Worm (Caenorhabditis elegans): ENCODE results near the gene C32H11.4.

The C32H11.4 gene

ce11 chrIV:12972780-12973179, 51.7 kb downstream of the C32H11.4 start:
- TF ChIP-seq sdz-12 (GFP tag; optimal IDR thresholded peaks at IDR 0.05) (no peak), lim-7 (GFP tag; IDR thresholded peaks at IDR 0.05) (0 out of 2 replicates have a peak, but pooled peaks have one; percentile 31), ztf-7 (tag; optimal IDR thresholded peaks at IDR 0.05) (no peak), ama-1 (optimal IDR thresholded peaks at IDR 0.05) (no peak), zfp-2 (tag; optimal IDR thresholded peaks at IDR 0.05) (no peak), nhr-11 (tag; optimal IDR thresholded peaks at IDR 0.05) (no peak), unc-39 (tag; optimal IDR thresholded peaks at IDR 0.05) (no peak), D1046.2 (GFP tag; IDR thresholded peaks at IDR 0.05) (no peak), hmg-1.1 (GFP tag; IDR thresholded peaks at IDR 0.05) (no peak), dpl-1 (GFP tag; optimal IDR thresholded peaks at IDR 0.05) (no peak), unc-62 (GFP tag; optimal IDR thresholded peaks at IDR 0.05 in 1 of 2) (peak in 1 of 2 experiments; percentile 94), unc-62 (tag; optimal IDR thresholded peaks at IDR 0.05) (no peak), ceh-32 (tag; optimal IDR thresholded peaks at IDR 0.05; ENCODE audit: poor library complexity) (no peak), lin-29 (GFP tag; IDR thresholded peaks at IDR 0.05) (no peak)
